Fruit fly (Drosophila melanogaster) whole organism, wandering third instar larva: ENCODE measurements around the gene CG31087.
A peak's percentile ranks its signal among the peaks of the same experiment; 100 is the strongest.

Experiments used
- Abd-B ChIP-seq: fragments of >200 bp; optimal IDR thresholded peaks from 2 replicates; lab custom pipeline; 2017; ENCODE audit warnings: missing biosample characterization, missing genetic modification characterization
- CG32264 ChIP-seq: fragments of 200-800 bp; sonication (Bioruptor generic); optimal IDR thresholded peaks from 2 replicates; lab custom pipeline; 2016; ENCODE audit warnings: missing biosample characterization, missing genetic modification characterization
- CG9705 ChIP-seq: fragments of 200-800 bp; sonication (Bioruptor generic); optimal IDR thresholded peaks from 2 replicates; lab custom pipeline; 2018; ENCODE audit warnings: missing biosample characterization, mild to moderate bottlenecking, missing genetic modification characterization
- CrebA ChIP-seq: fragments of 200-800 bp; sonication (Bioruptor generic); optimal IDR thresholded peaks from 2 replicates; lab custom pipeline; 2016; ENCODE audit warnings: missing biosample characterization, mild to moderate bottlenecking, missing genetic modification characterization, borderline replicate concordance
- Dfd ChIP-seq: fragments of >200 bp; optimal IDR thresholded peaks from 2 replicates; lab custom pipeline; 2017; ENCODE audit warnings: missing biosample characterization, missing genetic modification characterization
- Dif ChIP-seq: fragments of 200-275, 200-300 bp; sonication (Bioruptor generic); optimal IDR thresholded peaks from 2 replicates; lab custom pipeline; 2018; ENCODE audit warnings: missing biosample characterization, missing genetic modification characterization; ENCODE audit not compliant: partially characterized antibody
- GATAd ChIP-seq: sonication (Bioruptor generic); optimal IDR thresholded peaks from 2 replicates; lab custom pipeline; 2016; ENCODE audit warnings: missing biosample characterization, missing genetic modification characterization
- HLH106 ChIP-seq: fragments of 200-800 bp; optimal IDR thresholded peaks from 3 replicates; lab custom pipeline; 2019; ENCODE audit warnings: missing biosample characterization, mild to moderate bottlenecking, missing genetic modification characterization, moderate library complexity
- Hnf4 ChIP-seq: fragments of 200-800 bp; sonication (Bioruptor generic); optimal IDR thresholded peaks from 2 replicates; lab custom pipeline; 2016; ENCODE audit warnings: missing biosample characterization, mild to moderate bottlenecking, missing genetic modification characterization
- Hr78 ChIP-seq: fragments of >200 bp; optimal IDR thresholded peaks from 2 replicates; lab custom pipeline; 2017; ENCODE audit warnings: missing biosample characterization, missing genetic modification characterization
- Hr83 ChIP-seq: fragments of 200-300 bp; sonication (Bioruptor generic); optimal IDR thresholded peaks from 2 replicates; lab custom pipeline; 2016; ENCODE audit warnings: missing biosample characterization, mild to moderate bottlenecking, missing genetic modification characterization, moderate library complexity; ENCODE audit not compliant: poor library complexity, severe bottlenecking
- Jra ChIP-seq: sonication (Bioruptor generic); optimal IDR thresholded peaks from 2 replicates; lab custom pipeline; 2016; ENCODE audit warnings: missing biosample characterization, missing genetic modification characterization
- Mio ChIP-seq: sonication (Bioruptor generic); optimal IDR thresholded peaks from 2 replicates; lab custom pipeline; 2016; ENCODE audit warnings: missing biosample characterization, missing genetic modification characterization
- Myc ChIP-seq: fragments of >200 bp; optimal IDR thresholded peaks from 2 replicates; lab custom pipeline; 2017
- N ChIP-seq: fragments of >200 bp; optimal IDR thresholded peaks from 2 replicates; lab custom pipeline; 2018; ENCODE audit warnings: missing biosample characterization, missing external identifiers, missing genetic modification characterization
- OdsH ChIP-seq: fragments of 200-800 bp; sonication (Bioruptor generic); optimal IDR thresholded peaks from 2 replicates; lab custom pipeline; 2016; ENCODE audit warnings: missing biosample characterization, mild to moderate bottlenecking, missing genetic modification characterization
- Rel ChIP-seq, 2 experiments: fragments of 200-800 bp; sonication (Bioruptor generic) in 1 of 2; optimal IDR thresholded peaks; 2 replicates in 1 of 2; 3 replicates in 1 of 2; lab custom pipeline; 2016 to 2019; ENCODE audit warnings: mild to moderate bottlenecking in 2 of 2, missing biosample characterization in 2 of 2, missing genetic modification characterization in 2 of 2, moderate library complexity in 1 of 2
- Sp1 ChIP-seq: fragments of 200-800 bp; sonication (Bioruptor generic); optimal IDR thresholded peaks from 3 replicates; lab custom pipeline; 2019; ENCODE audit warnings: missing biosample characterization, mild to moderate bottlenecking, missing genetic modification characterization, moderate library complexity
- Vsx2 ChIP-seq: fragments of 200-300, 225-300 bp; sonication (Bioruptor generic); optimal IDR thresholded peaks from 2 replicates; lab custom pipeline; 2018; ENCODE audit warnings: missing biosample characterization, missing genetic modification characterization; ENCODE audit not compliant: partially characterized antibody
- br ChIP-seq: fragments of 200-800 bp; sonication (Bioruptor generic); optimal IDR thresholded peaks from 2 replicates; lab custom pipeline; 2016; ENCODE audit warnings: missing biosample characterization, missing genetic modification characterization
- brk ChIP-seq: fragments of 200-800 bp; sonication (Bioruptor generic); optimal IDR thresholded peaks from 2 replicates; lab custom pipeline; 2016; ENCODE audit warnings: missing biosample characterization, mild to moderate bottlenecking, missing genetic modification characterization
- dl ChIP-seq, 2 experiments: fragments of 175-275, 200-275 bp in 1 of 2; fragments of 200-275 bp in 1 of 2; sonication (Bioruptor generic); optimal IDR thresholded peaks; lab custom pipeline; 2018; ENCODE audit warnings: mild to moderate bottlenecking in 2 of 2, missing biosample characterization in 2 of 2, missing genetic modification characterization in 2 of 2, moderate library complexity in 2 of 2; ENCODE audit not compliant: partially characterized antibody in 2 of 2, insufficient read depth in 1 of 2
- dmrt93B ChIP-seq: fragments of 200-800 bp; sonication (Bioruptor generic); optimal IDR thresholded peaks from 2 replicates; lab custom pipeline; 2018; ENCODE audit warnings: missing biosample characterization, mild to moderate bottlenecking, missing genetic modification characterization
- dsf ChIP-seq: sonication (Bioruptor generic); optimal IDR thresholded peaks from 2 replicates; lab custom pipeline; 2016; ENCODE audit warnings: missing biosample characterization, missing genetic modification characterization, borderline replicate concordance
- ey ChIP-seq: fragments of 200-800 bp; sonication (Bioruptor generic); optimal IDR thresholded peaks from 2 replicates; lab custom pipeline; 2016; ENCODE audit warnings: missing biosample characterization, missing genetic modification characterization
- foxo ChIP-seq, 2 experiments: fragments of 200-800 bp; sonication (Bioruptor generic); optimal IDR thresholded peaks; 2 replicates in 1 of 2; 3 replicates in 1 of 2; lab custom pipeline; 2016 to 2017; ENCODE audit warnings: missing biosample characterization in 2 of 2, missing genetic modification characterization in 2 of 2
- fru ChIP-seq: fragments of 200-800 bp; sonication (Bioruptor generic); optimal IDR thresholded peaks from 3 replicates; lab custom pipeline; 2016; ENCODE audit warnings: missing biosample characterization, mild to moderate bottlenecking, missing genetic modification characterization
- h ChIP-seq: fragments of 200-800 bp; sonication (Bioruptor generic); optimal IDR thresholded peaks from 3 replicates; lab custom pipeline; 2016; ENCODE audit warnings: missing biosample characterization, mild to moderate bottlenecking, missing genetic modification characterization
- jim ChIP-seq: fragments of 175-275, 200-325 bp; sonication (Bioruptor generic); optimal IDR thresholded peaks from 2 replicates; lab custom pipeline; 2016; ENCODE audit warnings: missing biosample characterization, mild to moderate bottlenecking, missing genetic modification characterization
- lola ChIP-seq: fragments of >200 bp; optimal IDR thresholded peaks from 2 replicates; lab custom pipeline; 2017; ENCODE audit warnings: missing biosample characterization, missing genetic modification characterization
- pan ChIP-seq: fragments of >200 bp; optimal IDR thresholded peaks from 2 replicates; lab custom pipeline; 2017
- psq ChIP-seq: fragments of 200-800 bp; sonication (Bioruptor generic); optimal IDR thresholded peaks from 3 replicates; lab custom pipeline; 2017; ENCODE audit warnings: missing biosample characterization, mild to moderate bottlenecking, missing genetic modification characterization, moderate library complexity
- rgr ChIP-seq: fragments of 200-800 bp; sonication (Bioruptor generic); optimal IDR thresholded peaks from 3 replicates; lab custom pipeline; 2016; ENCODE audit warnings: missing biosample characterization, mild to moderate bottlenecking, missing genetic modification characterization
- sage ChIP-seq: fragments of 200-800 bp; sonication (Bioruptor generic); optimal IDR thresholded peaks from 2 replicates; lab custom pipeline; 2016; ENCODE audit warnings: missing biosample characterization, mild to moderate bottlenecking, missing genetic modification characterization
- sv ChIP-seq: fragments of 200-800 bp; sonication (Bioruptor generic); optimal IDR thresholded peaks from 3 replicates; lab custom pipeline; 2016; ENCODE audit warnings: missing biosample characterization, missing genetic modification characterization
- tai ChIP-seq: sonication (Bioruptor generic); optimal IDR thresholded peaks from 2 replicates; lab custom pipeline; 2016; ENCODE audit warnings: missing biosample characterization, missing genetic modification characterization
- usp ChIP-seq: fragments of >200 bp; optimal IDR thresholded peaks from 2 replicates; lab custom pipeline; 2017; ENCODE audit warnings: missing biosample characterization, missing genetic modification characterization
- woc ChIP-seq: sonication (Bioruptor generic); optimal IDR thresholded peaks from 2 replicates; lab custom pipeline; 2016; ENCODE audit warnings: missing biosample characterization, mild to moderate bottlenecking, missing genetic modification characterization

The CG31087 gene

DNA sequence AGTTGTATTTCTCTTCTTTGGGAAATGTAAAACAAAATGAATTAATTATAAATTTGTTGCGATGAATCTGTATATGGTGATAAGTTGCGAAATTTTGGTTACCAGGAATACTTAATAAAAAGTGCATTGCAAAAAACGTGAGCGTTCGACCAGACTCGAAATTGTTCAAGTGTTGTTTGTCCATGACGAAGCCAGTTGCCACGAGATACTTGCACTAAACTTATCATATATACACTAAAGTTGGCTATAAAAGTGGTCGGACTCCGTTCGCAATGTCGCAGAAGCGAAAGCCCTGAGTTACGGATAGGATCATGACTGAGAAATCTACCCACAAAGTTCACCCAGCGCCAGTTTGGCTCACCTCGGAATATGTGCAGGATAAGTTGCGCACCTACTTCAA lies 40.1 kb downstream of the CG31087 start, which contains the start of gene CG11878:
Gene CG11878, plus strand, starts transcription at position 301 of the 400 bp plus-strand sequence.
- TF ChIP-seq fru (GFP tag; lab: Kevin White, UChicago) (no peak), sage (no peak), h (GFP tag; lab: Kevin White, UChicago) (no peak), HLH106 (tag; lab: Kevin White, UChicago) (no peak), Mio (GFP tag; lab: Kevin White, UChicago) (no peak), CG9705 (GFP tag; lab: Kevin White, UChicago) (no peak), CG32264 (GFP tag; lab: Kevin White, UChicago) (no peak), tai (GFP tag; lab: Kevin White, UChicago) (no peak), Dfd (GFP tag; lab: Kevin White, UChicago) (no peak), psq (GFP tag; lab: Kevin White, UChicago) (no peak), rgr (no peak), dl (GFP tag; optimal IDR thresholded peaks at IDR 0.05; lab: Kevin White, UChicago; ENCODE audit: insufficient read depth in 1 of 2, partially characterized antibody in 2 of 2) (no peak), Vsx2 (no peak), pan (lab: Kevin White, UChicago) (no peak)

DNA sequence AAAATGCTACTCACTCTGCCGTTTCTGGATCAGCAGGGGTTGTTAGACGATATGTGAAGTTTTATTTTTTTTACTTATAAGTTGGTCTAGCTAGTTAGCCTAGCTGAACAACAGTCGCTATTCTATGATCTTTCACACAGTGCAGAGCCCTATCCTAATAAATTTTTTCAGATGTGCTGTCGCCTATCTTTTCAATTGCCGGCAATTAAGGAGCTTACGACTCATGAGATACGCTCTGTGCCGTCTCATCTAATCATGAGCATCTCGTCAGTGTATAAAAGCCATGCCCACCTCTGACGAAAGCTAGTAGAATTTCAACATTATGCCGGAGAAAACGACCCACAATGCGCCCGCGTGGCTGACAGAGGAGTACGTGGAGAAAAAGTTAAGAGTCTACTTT lies 43.7 kb downstream of the CG31087 start, which contains the start of the genes CG11889 and CG11891:
Gene CG11889, plus strand, starts transcription at position 301 of the 400 bp plus-strand sequence.
Gene CG11891, plus strand, starts transcription at position 301 of the 400 bp plus-strand sequence.
- TF ChIP-seq GATAd (GFP tag; lab: Kevin White, UChicago): no peak
- no peak for TF ChIP-seq h (GFP tag; lab: Kevin White, UChicago)
- no peak for TF ChIP-seq N (GFP tag; lab: Kevin White, UChicago)
- no peak for TF ChIP-seq CG9705 (GFP tag; lab: Kevin White, UChicago)
- TF ChIP-seq, all 38 proteins: peak for 0

DNA sequence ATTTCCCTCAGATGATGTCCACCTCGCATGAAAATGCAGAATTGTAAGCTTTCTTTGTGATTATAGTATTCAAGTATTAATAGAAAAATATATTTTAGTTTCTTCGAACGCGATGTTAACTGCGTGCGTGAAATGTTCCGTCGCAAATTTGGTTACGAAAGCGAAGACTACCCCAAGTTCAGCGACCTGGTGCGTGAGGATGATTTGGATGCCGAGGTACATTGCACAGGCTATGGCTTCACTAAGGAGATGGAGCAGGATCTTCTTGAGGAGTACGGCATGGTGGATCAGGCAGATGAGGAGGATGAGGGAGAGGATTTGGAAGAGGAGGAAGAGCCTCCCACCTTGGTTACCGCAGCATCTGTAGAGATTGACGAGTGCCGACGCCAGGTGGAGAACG lies 46.9 kb downstream of the CG31087 start:
- TF ChIP-seq Abd-B (GFP tag; lab: Kevin White, UChicago) (no peak), OdsH (GFP tag; lab: Kevin White, UChicago) (no peak), Rel (GFP tag; optimal IDR thresholded peaks at IDR 0.05; lab: Kevin White, UChicago) (no peak), Rel (tag; optimal IDR thresholded peaks at IDR 0.05; lab: Kevin White, UChicago) (no peak), rgr (no peak), sage (no peak), br (no peak), Jra (GFP tag; lab: Kevin White, UChicago) (no peak), Dif (GFP tag; lab: Kevin White, UChicago) (no peak), pan (lab: Kevin White, UChicago) (no peak), GATAd (GFP tag; lab: Kevin White, UChicago) (no peak)

DNA sequence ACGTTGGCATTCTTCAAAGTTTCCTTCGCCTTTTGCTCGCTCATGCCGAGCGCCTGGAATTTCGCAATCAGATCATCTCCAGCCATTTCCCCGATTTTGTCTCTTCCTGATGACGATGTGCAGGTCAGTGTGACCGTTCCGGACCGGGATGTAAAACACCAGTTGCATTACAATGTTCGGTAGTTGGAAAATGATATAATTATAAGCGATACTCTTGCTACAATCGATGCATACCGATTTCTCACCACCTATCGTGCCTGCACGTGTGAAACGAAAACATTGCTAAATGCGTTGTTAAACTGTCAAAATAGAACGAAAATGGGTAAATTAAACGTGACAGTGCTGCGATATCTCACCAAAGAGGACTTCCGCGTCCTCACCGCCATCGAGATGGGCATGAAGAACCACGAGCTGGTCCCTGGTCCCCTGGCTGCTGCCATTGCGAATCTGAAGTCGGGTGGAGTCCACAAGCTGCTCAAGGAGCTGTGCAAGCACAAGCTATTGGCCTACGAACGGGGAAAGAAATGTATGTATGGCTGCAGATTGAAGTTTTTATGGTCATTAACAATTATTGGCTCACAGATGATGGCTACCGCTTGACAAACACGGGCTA lies 47.9 kb downstream of the CG31087 start, which contains the start of the genes GlnRS and RIOK2:
Gene GlnRS, minus strand, starts transcription at position 133 of the 613 bp plus-strand sequence.
Gene RIOK2, plus strand, starts transcription at position 256 of the 613 bp plus-strand sequence.
- TF ChIP-seq Hr83 (GFP tag; lab: Kevin White, UChicago): no peak
- no peak for TF ChIP-seq br
- TF ChIP-seq CrebA (GFP tag; lab: Kevin White, UChicago): no peak
- TF ChIP-seq h (GFP tag; lab: Kevin White, UChicago): no peak
- no peak for TF ChIP-seq dl (GFP tag; optimal IDR thresholded peaks at IDR 0.05; lab: Kevin White, UChicago; ENCODE audit: insufficient read depth in 1 of 2, partially characterized antibody in 2 of 2)
- TF ChIP-seq sage: no peak
- TF ChIP-seq Rel (GFP tag; optimal IDR thresholded peaks at IDR 0.05; lab: Kevin White, UChicago): no peak
- TF ChIP-seq Rel (tag; optimal IDR thresholded peaks at IDR 0.05; lab: Kevin White, UChicago): peak; percentile 54
- peak; percentile 75 for TF ChIP-seq Myc (lab: Kevin White, UChicago)
- no peak for TF ChIP-seq Mio (GFP tag; lab: Kevin White, UChicago)
- TF ChIP-seq dsf: no peak
- TF ChIP-seq Hr78 (GFP tag; lab: Kevin White, UChicago): peak; percentile 79
- TF ChIP-seq lola: no peak
- no peak for TF ChIP-seq OdsH (GFP tag; lab: Kevin White, UChicago)
- no peak for TF ChIP-seq Hnf4 (GFP tag; lab: Kevin White, UChicago)
- no peak for TF ChIP-seq woc (GFP tag; lab: Kevin White, UChicago)
- TF ChIP-seq Sp1 (GFP tag; lab: Kevin White, UChicago): peak; percentile 13
- TF ChIP-seq pan (lab: Kevin White, UChicago): no peak
- no peak for TF ChIP-seq psq (GFP tag; lab: Kevin White, UChicago)
- TF ChIP-seq foxo (GFP tag; optimal IDR thresholded peaks at IDR 0.05; lab: Kevin White, UChicago): no peak
- TF ChIP-seq Vsx2: no peak
- no peak for TF ChIP-seq usp
- no peak for TF ChIP-seq Dif (GFP tag; lab: Kevin White, UChicago)
- no peak for TF ChIP-seq rgr
- no peak for TF ChIP-seq CG32264 (GFP tag; lab: Kevin White, UChicago)
- no peak for TF ChIP-seq ey (GFP tag; lab: Kevin White, UChicago)
- TF ChIP-seq brk (GFP tag; lab: Kevin White, UChicago): no peak
- peak; percentile 59 for TF ChIP-seq Abd-B (GFP tag; lab: Kevin White, UChicago)
- TF ChIP-seq Dfd (GFP tag; lab: Kevin White, UChicago): no peak
- TF ChIP-seq sv (GFP tag; lab: Kevin White, UChicago): no peak
- TF ChIP-seq Jra (GFP tag; lab: Kevin White, UChicago): no peak
- no peak for TF ChIP-seq CG9705 (GFP tag; lab: Kevin White, UChicago)
- TF ChIP-seq jim (GFP tag; lab: Kevin White, UChicago): no peak
- TF ChIP-seq dmrt93B (GFP tag; lab: Kevin White, UChicago): no peak
- peak; percentile 100 for TF ChIP-seq N (GFP tag; lab: Kevin White, UChicago)
- no peak for TF ChIP-seq HLH106 (tag; lab: Kevin White, UChicago)
- no peak for TF ChIP-seq tai (GFP tag; lab: Kevin White, UChicago)
- TF ChIP-seq GATAd (GFP tag; lab: Kevin White, UChicago): no peak
- TF ChIP-seq fru (GFP tag; lab: Kevin White, UChicago): no peak
- TF ChIP-seq, all 38 proteins: peak for 6
